Worm (Caenorhabditis elegans) whole organism, early embryonic: Measurements from ENCODE around the gene hum-4.

Experiments used
- ama-1 ChIP-seq: fragments of 150-350 bp; optimal IDR thresholded peaks from 2 replicates; lab custom pipeline; 2014
- ceh-36 ChIP-seq: sonication (generic microtip); optimal IDR thresholded peaks from 2 replicates; lab custom pipeline; 2016; ENCODE audit warnings: missing genetic modification characterization, inconsistent platforms, missing compliant biosample characterization
- hmbx-1 ChIP-seq: sonication (generic microtip); optimal IDR thresholded peaks from 2 replicates; lab custom pipeline; 2016; ENCODE audit warnings: mild to moderate bottlenecking, missing genetic modification characterization, missing compliant biosample characterization
- hmg-4 ChIP-seq: fragments of 200-800 bp; sonication (Bioruptor generic); optimal IDR thresholded peaks from 2 replicates; lab custom pipeline; 2018; ENCODE audit warnings: mild to moderate bottlenecking, missing genetic modification characterization, missing compliant biosample characterization
- pes-1 ChIP-seq: fragments of 200-800 bp; sonication (Bioruptor generic); IDR thresholded peaks from 2 replicates; pipeline ENCODE4 v1.3.6; 2022; ENCODE audit warnings: missing genetic modification reagents, missing genetic modification characterization, missing compliant biosample characterization
- sea-1 ChIP-seq: fragments of 200-800 bp; sonication (Bioruptor generic); conservative IDR thresholded peaks from 2 replicates; pipeline ENCODE4 v1.3.6; 2022; ENCODE audit warnings: missing genetic modification characterization, missing compliant biosample characterization
- tra-4 ChIP-seq: sonication (generic microtip); optimal IDR thresholded peaks from 2 replicates; lab custom pipeline; 2017; ENCODE audit warnings: missing genetic modification characterization, missing compliant biosample characterization

DNA sequence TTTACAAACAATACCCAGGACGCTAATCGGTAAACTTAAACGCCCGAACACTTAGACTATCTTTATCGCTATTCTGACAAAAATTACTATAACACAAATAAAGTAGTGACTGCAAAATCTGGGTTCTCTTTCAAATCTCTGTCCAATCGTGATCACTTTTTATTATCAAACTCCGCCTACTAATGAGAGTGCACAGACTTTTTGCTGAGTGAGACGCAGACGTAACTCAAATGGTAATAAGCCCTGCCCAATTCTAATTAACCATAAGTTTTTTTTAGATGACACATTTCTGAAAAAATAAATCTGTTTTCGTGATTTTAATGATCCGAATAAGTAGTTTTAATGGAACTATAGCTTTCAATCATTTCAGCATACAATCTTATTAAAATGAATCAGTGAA lies 39.0 kb upstream of the hum-4 start:
- no peak for TF ChIP-seq sea-1 (GFP tag; lab: Robert Waterston, UW)
- TF ChIP-seq pes-1, result no peak
- TF ChIP-seq hmg-4 (GFP tag; lab: Kevin White, UChicago), result no peak
- no peak for TF ChIP-seq ama-1 (lab: Kevin White, UChicago)
- TF ChIP-seq hmbx-1 (tag; lab: Kevin White, UChicago), result no peak
- no peak for TF ChIP-seq tra-4 (tag; lab: Kevin White, UChicago)
- TF ChIP-seq ceh-36, result no peak
